Worm (Caenorhabditis elegans) whole organism, late embryonic: ENCODE results near the gene sru-7.

Source experiments
- C08G9.2 ChIP-seq: sonication (generic microtip); optimal IDR thresholded peaks from 2 replicates; lab custom pipeline; 2016; ENCODE audit warnings: mild to moderate bottlenecking, missing genetic modification characterization, moderate library complexity, missing compliant biosample characterization
- K09A11.1 ChIP-seq: sonication (generic microtip); optimal IDR thresholded peaks from 2 replicates; lab custom pipeline; 2017; ENCODE audit warnings: antibody characterized with exemption, mild to moderate bottlenecking, missing genetic modification characterization, missing compliant biosample characterization; ENCODE audit not compliant: insufficient read depth
- T23F11.4 ChIP-seq: fragments of 200-800 bp; sonication (Bioruptor generic); optimal IDR thresholded peaks from 2 replicates; lab custom pipeline; 2018; ENCODE audit warnings: mild to moderate bottlenecking, missing genetic modification characterization, missing compliant biosample characterization
- Y22D7AL.16 ChIP-seq: sonication (generic microtip); optimal IDR thresholded peaks from 2 replicates; lab custom pipeline; 2016; ENCODE audit warnings: missing genetic modification characterization, missing compliant biosample characterization
- ceh-2 ChIP-seq: sonication (generic microtip); optimal IDR thresholded peaks from 2 replicates; lab custom pipeline; 2016; ENCODE audit warnings: missing genotype, missing genetic modification characterization, missing compliant biosample characterization
- ceh-22 ChIP-seq: sonication (generic microtip); optimal IDR thresholded peaks from 2 replicates; lab custom pipeline; 2017; ENCODE audit warnings: missing biosample characterization, missing genetic modification characterization
- ceh-24 ChIP-seq: sonication (generic microtip); optimal IDR thresholded peaks from 2 replicates; lab custom pipeline; 2016; ENCODE audit warnings: mild to moderate bottlenecking, missing genetic modification characterization, missing compliant biosample characterization
- ceh-30 ChIP-seq: fragments of 150-350 bp; optimal IDR thresholded peaks from 2 replicates; lab custom pipeline; 2014; ENCODE audit warnings: missing biosample characterization, missing genetic modification characterization
- ceh-31 ChIP-seq: sonication (generic microtip); optimal IDR thresholded peaks from 2 replicates; lab custom pipeline; 2016; ENCODE audit warnings: missing genetic modification characterization, missing compliant biosample characterization
- ceh-34 ChIP-seq: sonication (generic microtip); optimal IDR thresholded peaks from 2 replicates; lab custom pipeline; 2016; ENCODE audit warnings: mild to moderate bottlenecking, missing genetic modification characterization, missing compliant biosample characterization
- ceh-45 ChIP-seq: fragments of 200-800 bp; sonication (Bioruptor generic); IDR thresholded peaks from 2 replicates; pipeline ENCODE4 v1.3.6; 2022; ENCODE audit warnings: missing genetic modification reagents, missing genetic modification characterization, missing compliant biosample characterization
- ceh-9 ChIP-seq: sonication (generic microtip); optimal IDR thresholded peaks from 2 replicates; lab custom pipeline; 2016; ENCODE audit warnings: mild to moderate bottlenecking, missing genetic modification characterization, inconsistent platforms, missing compliant biosample characterization
- che-1 ChIP-seq: sonication (generic microtip); optimal IDR thresholded peaks from 2 replicates; lab custom pipeline; 2016; ENCODE audit warnings: mild to moderate bottlenecking, missing genetic modification characterization, missing compliant biosample characterization
- elt-2 ChIP-seq: sonication (generic microtip); optimal IDR thresholded peaks from 2 replicates; lab custom pipeline; 2016; ENCODE audit warnings: missing genetic modification reagents, missing genetic modification characterization, missing compliant biosample characterization
- elt-4 ChIP-seq: sonication (generic microtip); optimal IDR thresholded peaks from 2 replicates; lab custom pipeline; 2016; ENCODE audit warnings: missing genetic modification characterization, missing compliant biosample characterization
- ets-4 ChIP-seq: sonication (generic microtip); optimal IDR thresholded peaks from 2 replicates; lab custom pipeline; 2016; ENCODE audit warnings: missing genetic modification characterization, missing compliant biosample characterization
- eyg-1 ChIP-seq: sonication (generic microtip); optimal IDR thresholded peaks from 2 replicates; lab custom pipeline; 2016; ENCODE audit warnings: missing genotype, missing genetic modification characterization, missing compliant biosample characterization
- fkh-10 ChIP-seq: fragments of 150-350 bp; optimal IDR thresholded peaks from 2 replicates; lab custom pipeline; 2014; ENCODE audit warnings: missing biosample characterization, missing genetic modification reagents, missing genetic modification characterization
- fkh-6 ChIP-seq: sonication (generic microtip); optimal IDR thresholded peaks from 2 replicates; lab custom pipeline; 2016; ENCODE audit warnings: missing genetic modification characterization, missing compliant biosample characterization
- gmeb-2 ChIP-seq: sonication (generic microtip); optimal IDR thresholded peaks from 2 replicates; lab custom pipeline; 2016; ENCODE audit warnings: missing genetic modification characterization, inconsistent platforms, missing compliant biosample characterization
- hlh-13 ChIP-seq: fragments of 200-800 bp; sonication (Bioruptor generic); optimal IDR thresholded peaks from 2 replicates; lab custom pipeline; 2018; ENCODE audit warnings: mild to moderate bottlenecking, missing genetic modification characterization, missing compliant biosample characterization
- hlh-6 ChIP-seq: sonication (generic microtip); optimal IDR thresholded peaks from 2 replicates; lab custom pipeline; 2016; ENCODE audit warnings: missing genotype, missing genetic modification characterization, missing compliant biosample characterization
- hlh-8 ChIP-seq: sonication (generic microtip); optimal IDR thresholded peaks from 2 replicates; lab custom pipeline; 2016; ENCODE audit warnings: missing genotype, missing genetic modification characterization, missing compliant biosample characterization
- madf-2 ChIP-seq: sonication (generic microtip); optimal IDR thresholded peaks from 2 replicates; lab custom pipeline; 2017; ENCODE audit warnings: missing genetic modification characterization, missing compliant biosample characterization
- mec-3 ChIP-seq: sonication (generic microtip); optimal IDR thresholded peaks from 2 replicates; lab custom pipeline; 2016; ENCODE audit warnings: borderline replicate concordance, missing genetic modification characterization, missing compliant biosample characterization
- nfya-1 ChIP-seq: sonication (generic microtip); optimal IDR thresholded peaks from 2 replicates; lab custom pipeline; 2017; ENCODE audit warnings: missing genetic modification characterization, mild to moderate bottlenecking, missing compliant biosample characterization, antibody characterized with exemption, moderate library complexity
- npax-4 ChIP-seq: sonication (generic microtip); optimal IDR thresholded peaks from 2 replicates; lab custom pipeline; 2016; ENCODE audit warnings: missing genetic modification characterization, missing compliant biosample characterization
- odd-2 ChIP-seq: sonication (generic microtip); optimal IDR thresholded peaks from 2 replicates; lab custom pipeline; 2017; ENCODE audit warnings: antibody characterized with exemption, mild to moderate bottlenecking, missing genetic modification characterization, missing compliant biosample characterization
- pha-2 ChIP-seq: sonication (generic microtip); optimal IDR thresholded peaks from 2 replicates; lab custom pipeline; 2017; ENCODE audit warnings: mild to moderate bottlenecking, missing genetic modification characterization, missing compliant biosample characterization
- ref-2 ChIP-seq: sonication (generic microtip); optimal IDR thresholded peaks from 2 replicates; lab custom pipeline; 2016; ENCODE audit warnings: missing genetic modification characterization, missing compliant biosample characterization
- rnt-1 ChIP-seq: sonication (generic microtip); optimal IDR thresholded peaks from 2 replicates; lab custom pipeline; 2016; ENCODE audit warnings: missing genetic modification characterization, missing compliant biosample characterization
- sdc-2 ChIP-seq: sonication (generic microtip); optimal IDR thresholded peaks from 2 replicates; lab custom pipeline; 2016; ENCODE audit warnings: missing genotype, missing genetic modification characterization, missing compliant biosample characterization
- sox-4 ChIP-seq: sonication (generic microtip); optimal IDR thresholded peaks from 2 replicates; lab custom pipeline; 2017; ENCODE audit warnings: mild to moderate bottlenecking, missing genetic modification characterization, inconsistent platforms, missing compliant biosample characterization
- syd-9 ChIP-seq: sonication (generic microtip); optimal IDR thresholded peaks from 2 replicates; lab custom pipeline; 2016; ENCODE audit warnings: mild to moderate bottlenecking, missing genetic modification characterization, moderate library complexity, missing compliant biosample characterization
- tbx-2 ChIP-seq: sonication (generic microtip); optimal IDR thresholded peaks from 2 replicates; lab custom pipeline; 2016; ENCODE audit warnings: missing genetic modification characterization, missing compliant biosample characterization
- tbx-7 ChIP-seq: sonication (generic microtip); optimal IDR thresholded peaks from 2 replicates; lab custom pipeline; 2016; ENCODE audit warnings: missing genotype, missing genetic modification characterization, missing compliant biosample characterization
- unc-42 ChIP-seq: sonication (generic microtip); optimal IDR thresholded peaks from 2 replicates; lab custom pipeline; 2016; ENCODE audit warnings: missing genotype, missing genetic modification characterization, missing compliant biosample characterization
- zip-5 ChIP-seq: sonication (generic microtip); optimal IDR thresholded peaks from 2 replicates; lab custom pipeline; 2016; ENCODE audit warnings: missing genetic modification characterization, missing compliant biosample characterization

Gene sru-7

ce11 chrIV:8498773-8499360, 6.5 kb downstream of the sru-7 start, which contains the start of the genes acdh-13 and mesp-1:
TSS of gene acdh-13 (minus strand) at chrIV:8498823.
TSS of gene mesp-1 (plus strand) at chrIV:8499310.
- TF ChIP-seq odd-2 (tag; lab: Kevin White, UChicago) = no peak
- TF ChIP-seq fkh-10 (GFP tag; lab: Kevin White, UChicago) = no peak
- TF ChIP-seq tbx-2 (tag; lab: Kevin White, UChicago) = peak; percentile 38
- TF ChIP-seq ceh-30 (tag; lab: Kevin White, UChicago) = no peak
- no peak for TF ChIP-seq ceh-2 (tag; lab: Kevin White, UChicago)
- TF ChIP-seq mec-3 = no peak
- TF ChIP-seq madf-2 (tag; lab: Kevin White, UChicago) = no peak
- peak; percentile 37 for TF ChIP-seq ets-4 (tag; lab: Kevin White, UChicago)
- TF ChIP-seq ceh-34 (tag; lab: Kevin White, UChicago) = no peak
- no peak for TF ChIP-seq unc-42 (tag; lab: Kevin White, UChicago)
- no peak for TF ChIP-seq fkh-6
- TF ChIP-seq syd-9 (tag; lab: Kevin White, UChicago) = no peak
- TF ChIP-seq rnt-1 (tag; lab: Kevin White, UChicago) = peak; percentile 29
- TF ChIP-seq ref-2 (tag; lab: Kevin White, UChicago) = peak; percentile 46
- TF ChIP-seq ceh-9 (tag; lab: Kevin White, UChicago) = no peak
- no peak for TF ChIP-seq ceh-24 (tag; lab: Kevin White, UChicago)
- TF ChIP-seq hlh-8 (tag; lab: Kevin White, UChicago) = no peak
- no peak for TF ChIP-seq sox-4
- no peak for TF ChIP-seq elt-2 (tag; lab: Kevin White, UChicago)
- TF ChIP-seq nfya-1 (tag; lab: Kevin White, UChicago) = peak; percentile 13
- TF ChIP-seq C08G9.2 (tag; lab: Kevin White, UChicago) = peak; percentile 78
- TF ChIP-seq elt-4 (tag; lab: Kevin White, UChicago) = no peak
- no peak for TF ChIP-seq pha-2 (tag; lab: Kevin White, UChicago)
- no peak for TF ChIP-seq hlh-13 (GFP tag; lab: Kevin White, UChicago)
- TF ChIP-seq K09A11.1 (tag; lab: Kevin White, UChicago) = no peak
- TF ChIP-seq che-1 (tag; lab: Kevin White, UChicago) = no peak
- TF ChIP-seq ceh-22 (tag; lab: Kevin White, UChicago) = no peak
- no peak for TF ChIP-seq Y22D7AL.16
- TF ChIP-seq ceh-45 (GFP tag; lab: Robert Waterston, UW) = no peak
- TF ChIP-seq tbx-7 (tag; lab: Kevin White, UChicago) = peak; percentile 19
- no peak for TF ChIP-seq T23F11.4 (GFP tag; lab: Kevin White, UChicago)
- TF ChIP-seq ceh-31 (tag; lab: Kevin White, UChicago) = peak; percentile 69
- peak; percentile 22 for TF ChIP-seq zip-5 (tag; lab: Kevin White, UChicago)

- TF ChIP-seq Y22D7AL.16 = no peak
Observed at ce11 chrIV:8499956-8500355, 7.6 kb downstream of the sru-7 start.

ce11 chrIV:8501382-8501781, 9.0 kb downstream of the sru-7 start, which contains the start of gene C28C12.1:
TSS of gene C28C12.1 (plus strand) at chrIV:8501682.
- no peak for TF ChIP-seq sdc-2 (tag; lab: Kevin White, UChicago)
- no peak for TF ChIP-seq sox-4

- TF ChIP-seq eyg-1 (tag; lab: Kevin White, UChicago) (no peak), fkh-10 (GFP tag; lab: Kevin White, UChicago) (no peak), hlh-13 (GFP tag; lab: Kevin White, UChicago) (no peak), gmeb-2 (tag; lab: Kevin White, UChicago) (no peak), npax-4 (no peak), hlh-6 (tag; lab: Kevin White, UChicago) (no peak)
Observed at ce11 chrIV:8506034-8506433, 13.7 kb downstream of the sru-7 start.
